Fruit fly (Drosophila melanogaster) whole organism, pupa: ENCODE data around the gene SAK.

Experiments used
- CG12605 ChIP-seq: fragments of 200-800 bp; sonication (Bioruptor generic); IDR thresholded peaks from 2 replicates; pipeline ENCODE4 v1.3.6; 2022; ENCODE audit warnings: missing biosample characterization, missing genetic modification characterization
- CG14655 ChIP-seq: fragments of 200-800 bp; sonication (Bioruptor generic); optimal IDR thresholded peaks from 3 replicates; lab custom pipeline; 2017; ENCODE audit warnings: mild to moderate bottlenecking, missing biosample characterization, missing genetic modification reagents, missing genetic modification characterization
- CG8159 ChIP-seq: fragments of 200-800 bp; sonication (Bioruptor generic); optimal IDR thresholded peaks from 3 replicates; lab custom pipeline; 2018; ENCODE audit warnings: missing biosample characterization, mild to moderate bottlenecking, missing genetic modification characterization, moderate library complexity
- D1 ChIP-seq: fragments of 200-800 bp; sonication (Bioruptor generic); optimal IDR thresholded peaks from 2 replicates; lab custom pipeline; 2018; ENCODE audit warnings: missing biosample characterization, mild to moderate bottlenecking, missing genetic modification characterization, moderate library complexity
- Pif1B ChIP-seq: fragments of 200-800 bp; sonication (Bioruptor generic); optimal IDR thresholded peaks from 3 replicates; lab custom pipeline; 2016; ENCODE audit warnings: missing biosample characterization, missing genetic modification characterization

- TF ChIP-seq D1 (tag; lab: Kevin White, UChicago) = no peak
- no peak for TF ChIP-seq CG8159
- no peak for TF ChIP-seq Pif1B (GFP tag; lab: Kevin White, UChicago)
- no peak for TF ChIP-seq CG14655 (GFP tag; lab: Kevin White, UChicago)
- no peak for TF ChIP-seq CG12605 (GFP tag; lab: Robert Waterston, UW)
Measured at dm6 chr3L:21496502-21496864, 19.2 kb downstream of the SAK start.
